Worm (Caenorhabditis elegans) whole organism, young adult: ENCODE results near the gene T25E4.1.
"Not testable (repeated sequence)": the region's sequence is repeated elsewhere in the genome, so short reads cannot be mapped to it uniquely, and the experiment has no call there.

Experiments used
- F37B4.10 ChIP-seq: fragments of 200-800 bp; sonication (Bioruptor generic); IDR thresholded peaks from 2 replicates; pipeline ENCODE4 v1.3.6; 2022; ENCODE audit warnings: missing genetic modification characterization, missing compliant biosample characterization
- K12H6.12 ChIP-seq: fragments of 200-800 bp; sonication (Bioruptor generic); optimal IDR thresholded peaks from 2 replicates; lab custom pipeline; 2018; ENCODE audit warnings: mild to moderate bottlenecking, missing genetic modification characterization, missing compliant biosample characterization
- bed-1 ChIP-seq: fragments of 200-800 bp; sonication (Bioruptor generic); IDR thresholded peaks from 2 replicates; pipeline ENCODE4 v1.3.6; 2022; ENCODE audit warnings: missing genetic modification reagents, missing genetic modification characterization, missing compliant biosample characterization
- bed-2 ChIP-seq: fragments of 200-800 bp; sonication (Bioruptor generic); IDR thresholded peaks from 2 replicates; pipeline ENCODE4 v1.3.6; 2022; ENCODE audit warnings: missing genetic modification reagents, missing genetic modification characterization, missing compliant biosample characterization
- efl-1 ChIP-seq: fragments of 150-350 bp; optimal IDR thresholded peaks from 2 replicates; lab custom pipeline; 2014; ENCODE audit warnings: missing biosample characterization, missing genetic modification reagents, missing genetic modification characterization
- nhr-90 ChIP-seq: sonication (generic microtip); optimal IDR thresholded peaks from 2 replicates; lab custom pipeline; 2016; ENCODE audit warnings: missing genotype, mild to moderate bottlenecking, missing genetic modification characterization, missing compliant biosample characterization
- rec-8 ChIP-seq, 2 experiments: sonication (generic microtip); optimal IDR thresholded peaks; 2 replicates each; lab custom pipeline; 2016; ENCODE audit warnings: mild to moderate bottlenecking in 2 of 2, missing genetic modification characterization in 2 of 2, missing genetic modification reagents in 2 of 2, missing genotype in 2 of 2, missing biosample characterization in 1 of 2, missing compliant biosample characterization in 1 of 2, moderate library complexity in 1 of 2
- unc-62 ChIP-seq: fragments of 150-350 bp; optimal IDR thresholded peaks from 2 replicates; lab custom pipeline; 2014; ENCODE audit warnings: missing biosample characterization, missing genetic modification reagents, missing genetic modification characterization
- ztf-25 ChIP-seq: fragments of 200-800 bp; sonication (Bioruptor generic); IDR thresholded peaks from 2 replicates; pipeline ENCODE4 v1.3.6; 2022; ENCODE audit warnings: missing genetic modification reagents, missing genetic modification characterization, missing compliant biosample characterization

ce11 chrII:5540113-5540512, 38.0 kb upstream of the T25E4.1 start, which contains the start of gene hlh-27:
- not testable (repeated sequence) for TF ChIP-seq unc-62 (GFP tag; lab: Kevin White, UChicago); bed-1 (GFP tag; lab: Robert Waterston, UW); rec-8 (tag; optimal IDR thresholded peaks at IDR 0.05; lab: Kevin White, UChicago); K12H6.12 (tag; lab: Kevin White, UChicago); nhr-90 (tag; lab: Kevin White, UChicago); ztf-25; efl-1 (GFP tag; lab: Kevin White, UChicago); F37B4.10; bed-2 (GFP tag; lab: Robert Waterston, UW)
